Fruit fly (Drosophila melanogaster): ENCODE measurements around the gene Acbp2.

- TF ChIP-seq CG5204 (GFP tag; optimal IDR thresholded peaks at IDR 0.05) (no peak), Crg-1 (GFP tag; optimal IDR thresholded peaks at IDR 0.05) (no peak), tj (GFP tag; optimal IDR thresholded peaks at IDR 0.05) (no peak), toe (GFP tag; optimal IDR thresholded peaks at IDR 0.05) (no peak), cic (GFP tag; optimal IDR thresholded peaks at IDR 0.05) (no peak), Clk (GFP tag; optimal IDR thresholded peaks at IDR 0.05) (no peak), CG1620 (GFP tag; optimal IDR thresholded peaks at IDR 0.05) (no peak), CG7045 (GFP tag; optimal IDR thresholded peaks at IDR 0.05) (no peak), kay (GFP tag; ENCODE audit: borderline replicate concordance) (no peak), pad (GFP tag; optimal IDR thresholded peaks at IDR 0.05) (no peak)
Observed at dm6 chr3L:7149388-7149787, 17.7 kb downstream of the Acbp2 start.

All from whole organism, adult.